Fruit fly (Drosophila melanogaster): ENCODE measurements around the gene CG5897.
A peak's percentile ranks its signal among the peaks of the same experiment; 100 is the strongest.

The CG5897 gene

dm6 chr3L:11876036-11876435 lies 12.8 kb downstream of the CG5897 start (continued):
- TF ChIP-seq GATAe (GFP tag; conservative IDR thresholded peaks at IDR 0.05) = no peak
- TF ChIP-seq trh (GFP tag; optimal IDR thresholded peaks at IDR 0.05) = no peak
- no peak for TF ChIP-seq CG2120 (GFP tag; optimal IDR thresholded peaks at IDR 0.05)
- TF ChIP-seq CG18764 (GFP tag; optimal IDR thresholded peaks at IDR 0.05) = no peak
- TF ChIP-seq CG6175 (GFP tag; IDR thresholded peaks at IDR 0.05) = no peak
- no peak for TF ChIP-seq CG32767 (GFP tag; IDR thresholded peaks at IDR 0.05)
- TF ChIP-seq CG8924 (tag; optimal IDR thresholded peaks at IDR 0.05) = no peak
- TF ChIP-seq CG12155 (GFP tag; optimal IDR thresholded peaks at IDR 0.05) = no peak
- TF ChIP-seq ssp (GFP tag; IDR thresholded peaks at IDR 0.05) = no peak
- no peak for TF ChIP-seq Aef1 (GFP tag; IDR thresholded peaks at IDR 0.05)
- TF ChIP-seq onecut (GFP tag; IDR thresholded peaks at IDR 0.05) = peak; percentile 17; the same call in 1 of the 2 replicates
- TF ChIP-seq CG14965 (GFP tag; optimal IDR thresholded peaks at IDR 0.05; ENCODE audit: borderline replicate concordance) = peak; percentile 88
- TF ChIP-seq bcd (GFP tag; optimal IDR thresholded peaks at IDR 0.05) = no peak

DNA sequence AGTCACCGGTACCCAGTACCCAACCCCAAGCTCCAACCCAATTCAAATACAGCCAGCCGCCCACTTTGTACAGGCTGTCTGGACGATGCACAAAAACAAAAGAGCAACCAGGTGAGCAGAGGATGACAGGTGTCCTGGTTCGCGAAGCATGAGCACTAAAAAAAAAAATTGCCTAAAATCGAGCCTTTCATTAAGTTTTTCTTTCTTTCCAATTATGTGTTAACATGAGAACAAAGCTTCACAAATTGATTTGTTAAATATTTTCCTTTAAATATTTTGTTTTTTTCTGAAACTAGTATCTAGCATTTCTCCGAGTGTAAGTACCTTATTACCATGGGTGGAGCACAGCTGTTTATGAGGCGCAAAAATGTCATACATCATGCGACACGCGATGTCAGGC lies 14.1 kb downstream of the CG5897 start:
- TF ChIP-seq Ptx1 (GFP tag; IDR thresholded peaks at IDR 0.05) (no peak), da (GFP tag; optimal IDR thresholded peaks at IDR 0.05) (no peak), CG4282 (GFP tag; optimal IDR thresholded peaks at IDR 0.05) (no peak), esg (GFP tag; conservative IDR thresholded peaks at IDR 0.05) (0 out of 2 replicates have a peak, but pooled peaks have one; percentile 10), CG2120 (GFP tag; optimal IDR thresholded peaks at IDR 0.05) (peak; percentile 17), aop (GFP tag; IDR thresholded peaks at IDR 0.05) (no peak), Meics (GFP tag; optimal IDR thresholded peaks at IDR 0.05) (peak; percentile 21), Trl (optimal IDR thresholded peaks at IDR 0.05) (no peak), Trl (GFP tag; optimal IDR thresholded peaks at IDR 0.05) (no peak), CG11504 (tag; optimal IDR thresholded peaks at IDR 0.05) (peak; percentile 0), hb (GFP tag; IDR thresholded peaks at IDR 0.05; ENCODE audit: partially characterized antibody) (no peak), CG15514 (GFP tag; optimal IDR thresholded peaks at IDR 0.05) (peak; percentile 20), gem (tag; optimal IDR thresholded peaks at IDR 0.05) (peak; percentile 4), tap (tag; optimal IDR thresholded peaks at IDR 0.05) (no peak), Hr78 (GFP tag; optimal IDR thresholded peaks at IDR 0.05) (no peak), Ada2b (GFP tag; IDR thresholded peaks at IDR 0.05) (no peak), CG4424 (GFP tag; optimal IDR thresholded peaks at IDR 0.05) (no peak), CG3726 (GFP tag; IDR thresholded peaks at IDR 0.05) (no peak), cwo (GFP tag; optimal IDR thresholded peaks at IDR 0.05) (peak; percentile 8), Ets65A (GFP tag) (peak; percentile 63), CG2678 (tag; optimal IDR thresholded peaks at IDR 0.05) (peak; percentile 22), gfzf (GFP tag; optimal IDR thresholded peaks at IDR 0.05) (no peak), row (GFP tag; IDR thresholded peaks at IDR 0.05) (peak; percentile 41; the same call in 1 of the 3 replicates), sens (GFP tag) (peak; percentile 8), CG18599 (GFP tag; optimal IDR thresholded peaks at IDR 0.05) (peak; percentile 53), Mad (GFP tag; optimal IDR thresholded peaks at IDR 0.05) (no peak), Hr51 (GFP tag; optimal IDR thresholded peaks at IDR 0.05) (peak in 1 of 2 experiments; percentile 25)

dm6 chr3L:11871205-11871604 lies 17.6 kb downstream of the CG5897 start, which contains the start of gene CG5906:
CG5906 (minus strand) TSS chr3L:11871305.
- no peak for TF ChIP-seq Dll (GFP tag; IDR thresholded peaks at IDR 0.05; ENCODE audit: partially characterized antibody)
- no peak for TF ChIP-seq CTCF (GFP tag; optimal IDR thresholded peaks at IDR 0.05)
- no peak for TF ChIP-seq grn (GFP tag; optimal IDR thresholded peaks at IDR 0.05)
- no peak for TF ChIP-seq twi (tag; optimal IDR thresholded peaks at IDR 0.05)
- no peak for TF ChIP-seq bowl (GFP tag; IDR thresholded peaks at IDR 0.05)
- no peak for TF ChIP-seq eyg (GFP tag; optimal IDR thresholded peaks at IDR 0.05)
- no peak for TF ChIP-seq CG8290 (GFP tag; optimal IDR thresholded peaks at IDR 0.05)
- no peak for TF ChIP-seq CG8290 (tag; optimal IDR thresholded peaks at IDR 0.05)
- TF ChIP-seq fd64A (GFP tag; optimal IDR thresholded peaks at IDR 0.05) = no peak
- no peak for TF ChIP-seq CG6272 (GFP tag; IDR thresholded peaks at IDR 0.05)
- no peak for TF ChIP-seq Optix (GFP tag; IDR thresholded peaks at IDR 0.05)
- TF ChIP-seq CG11093 (GFP tag; IDR thresholded peaks at IDR 0.05) = no peak
- TF ChIP-seq CG31224 (GFP tag; IDR thresholded peaks at IDR 0.05) = no peak
- no peak for TF ChIP-seq CG13287 (GFP tag; IDR thresholded peaks at IDR 0.05; ENCODE audit: partially characterized antibody)
- no peak for TF ChIP-seq CG9932 (GFP tag; IDR thresholded peaks at IDR 0.05)
